Fruit fly (Drosophila melanogaster) whole organism, embryonic: Measurements from ENCODE around the gene EMC6.

Source experiments
- BEAF-32 ChIP-seq: fragments of 200-800 bp; sonication (Bioruptor generic); optimal IDR thresholded peaks from 3 replicates; lab custom pipeline; 2017; ENCODE audit warnings: missing biosample characterization, missing genetic modification characterization, mild to moderate bottlenecking, moderate library complexity, missing genetic modification reagents
- Bteb2 ChIP-seq: fragments of 200-800 bp; sonication (Bioruptor generic); optimal IDR thresholded peaks from 2 replicates; lab custom pipeline; 2016; ENCODE audit warnings: missing biosample characterization, missing genetic modification characterization
- CG11456 ChIP-seq: fragments of 200-800 bp; sonication (Bioruptor generic); IDR thresholded peaks from 3 replicates; pipeline ENCODE4 v1.3.6; 2022; ENCODE audit warnings: missing biosample characterization, missing genetic modification characterization
- CG11695 ChIP-seq: fragments of 200-800 bp; sonication (Bioruptor generic); IDR thresholded peaks from 3 replicates; pipeline ENCODE4 v1.3.6; 2022; ENCODE audit warnings: missing biosample characterization, missing genetic modification characterization
- CG12299 ChIP-seq: fragments of 200-800 bp; sonication (Bioruptor generic); optimal IDR thresholded peaks from 2 replicates; lab custom pipeline; 2018; ENCODE audit warnings: missing biosample characterization, mild to moderate bottlenecking, missing genetic modification characterization
- CG17359 ChIP-seq: fragments of 200-800 bp; sonication (Bioruptor generic); optimal IDR thresholded peaks from 3 replicates; lab custom pipeline; 2018; ENCODE audit warnings: missing biosample characterization, mild to moderate bottlenecking, missing genetic modification characterization, moderate library complexity
- CG1832 ChIP-seq: fragments of 200-800 bp; sonication (Bioruptor generic); optimal IDR thresholded peaks from 2 replicates; lab custom pipeline; 2017; ENCODE audit warnings: missing biosample characterization, mild to moderate bottlenecking, missing genetic modification characterization, inconsistent platforms
- CG2116 ChIP-seq: fragments of 200-800 bp; sonication (Bioruptor generic); optimal IDR thresholded peaks from 3 replicates; lab custom pipeline; 2018; ENCODE audit warnings: missing biosample characterization, mild to moderate bottlenecking, missing genetic modification characterization
- CG6683 ChIP-seq: fragments of 200-800 bp; sonication (Bioruptor generic); optimal IDR thresholded peaks from 2 replicates; lab custom pipeline; 2017; ENCODE audit warnings: missing biosample characterization, mild to moderate bottlenecking, missing genetic modification characterization, missing genetic modification reagents
- CG7786 ChIP-seq: fragments of 200-800 bp; sonication (Bioruptor generic); optimal IDR thresholded peaks from 2 replicates; lab custom pipeline; 2016; ENCODE audit warnings: missing biosample characterization, missing genetic modification characterization
- CG8944 ChIP-seq: fragments of 200-800 bp; sonication (Bioruptor generic); optimal IDR thresholded peaks from 3 replicates; lab custom pipeline; 2016; ENCODE audit warnings: missing biosample characterization, missing genetic modification characterization
- CHES-1-like ChIP-seq: fragments of 200-800 bp; sonication (Bioruptor generic); optimal IDR thresholded peaks from 2 replicates; lab custom pipeline; 2016; ENCODE audit warnings: missing biosample characterization, missing genetic modification characterization
- Camta ChIP-seq: fragments of 200-800 bp; sonication (Bioruptor generic); optimal IDR thresholded peaks from 2 replicates; lab custom pipeline; 2016; ENCODE audit warnings: missing biosample characterization, missing genetic modification characterization
- Drgx ChIP-seq: fragments of 200-800 bp; sonication (Bioruptor generic); IDR thresholded peaks from 2 replicates; pipeline ENCODE4 v1.3.6; 2022; ENCODE audit warnings: missing biosample characterization, missing genetic modification characterization
- E2f2 ChIP-seq: fragments of 200-800 bp; sonication (Bioruptor generic); IDR thresholded peaks from 2 replicates; pipeline ENCODE4 v1.3.6; 2022; ENCODE audit warnings: missing biosample characterization, missing genetic modification characterization
- Elba2 ChIP-seq: fragments of 200-800 bp; sonication (Bioruptor generic); optimal IDR thresholded peaks from 3 replicates; lab custom pipeline; 2016; ENCODE audit warnings: missing biosample characterization, missing genetic modification characterization
- Ets65A ChIP-seq: fragments of 200-800 bp; sonication (Bioruptor generic); peaks from one replicate; lab custom pipeline; 2016; ENCODE audit warnings: missing biosample characterization, missing genetic modification characterization
- HLHmδ ChIP-seq: fragments of 200-800 bp; sonication (Bioruptor generic); optimal IDR thresholded peaks from 2 replicates; lab custom pipeline; 2018; ENCODE audit warnings: missing biosample characterization, mild to moderate bottlenecking, missing genetic modification characterization, moderate library complexity
- MESR4 ChIP-seq: fragments of 200-800 bp; sonication (Bioruptor generic); optimal IDR thresholded peaks from 2 replicates; lab custom pipeline; 2018; ENCODE audit warnings: missing biosample characterization, mild to moderate bottlenecking, missing genetic modification characterization, moderate library complexity
- NC2α ChIP-seq: fragments of 200-800 bp; sonication (Bioruptor generic); optimal IDR thresholded peaks from 2 replicates; lab custom pipeline; 2016; ENCODE audit warnings: missing biosample characterization, missing genetic modification characterization
- Pdp1 ChIP-seq, 2 experiments: fragments of 200-800 bp; sonication (Bioruptor generic); optimal IDR thresholded peaks; 3 replicates each; lab custom pipeline; 2016; ENCODE audit warnings: missing biosample characterization in 2 of 2, missing genetic modification characterization in 2 of 2, mild to moderate bottlenecking in 1 of 2, moderate library complexity in 1 of 2
- al ChIP-seq: fragments of 200-800 bp; sonication (Bioruptor generic); IDR thresholded peaks from 2 replicates; pipeline ENCODE4 v1.3.6; 2022; ENCODE audit warnings: missing biosample characterization, missing genetic modification characterization
- ap ChIP-seq: fragments of 200-800 bp; sonication (Bioruptor generic); IDR thresholded peaks from 2 replicates; pipeline ENCODE4 v1.3.6; 2022; ENCODE audit warnings: missing biosample characterization, missing genetic modification characterization
- az2 ChIP-seq: fragments of 200-800 bp; sonication (Bioruptor generic); optimal IDR thresholded peaks from 3 replicates; lab custom pipeline; 2016; ENCODE audit warnings: missing biosample characterization, missing genetic modification characterization
- br ChIP-seq: fragments of >200 bp; optimal IDR thresholded peaks from 2 replicates; lab custom pipeline; 2017
- cas ChIP-seq: fragments of 200-800 bp; sonication (Bioruptor generic); IDR thresholded peaks from 2 replicates; pipeline ENCODE4 v1.3.6; 2022; ENCODE audit warnings: missing biosample characterization, missing genetic modification characterization
- chm ChIP-seq: fragments of 200-800 bp; sonication (Bioruptor generic); IDR thresholded peaks from 2 replicates; pipeline ENCODE4 v1.3.6; 2022; ENCODE audit warnings: missing biosample characterization, missing genetic modification characterization
- croc ChIP-seq: fragments of 200-800 bp; sonication (Bioruptor generic); conservative IDR thresholded peaks from 3 replicates; pipeline ENCODE4 v1.3.6; 2022; ENCODE audit warnings: missing biosample characterization, missing genetic modification characterization
- dimm ChIP-seq: fragments of 200-800 bp; sonication (Bioruptor generic); IDR thresholded peaks from 2 replicates; pipeline ENCODE4 v1.3.6; 2022; ENCODE audit warnings: missing biosample characterization, missing genetic modification characterization
- eve ChIP-seq, 2 experiments: fragments of >200 bp; optimal IDR thresholded peaks; 2 replicates each; lab custom pipeline; 2017; ENCODE audit warnings: missing biosample characterization in 2 of 2, missing genetic modification characterization in 2 of 2
- ewg ChIP-seq: fragments of 200-800 bp; sonication (Bioruptor generic); optimal IDR thresholded peaks from 3 replicates; lab custom pipeline; 2017; ENCODE audit warnings: mild to moderate bottlenecking, missing biosample characterization, missing genetic modification reagents, missing genetic modification characterization
- gcm2 ChIP-seq: fragments of 200-800 bp; sonication (Bioruptor generic); optimal IDR thresholded peaks from 2 replicates; lab custom pipeline; 2016; ENCODE audit warnings: missing biosample characterization, missing genetic modification characterization
- gfzf ChIP-seq: fragments of 200-800 bp; sonication (Bioruptor generic); optimal IDR thresholded peaks from 2 replicates; lab custom pipeline; 2016; ENCODE audit warnings: missing biosample characterization, mild to moderate bottlenecking, missing genetic modification characterization, moderate library complexity
- inv ChIP-seq: fragments of 200-800 bp; sonication (Bioruptor generic); IDR thresholded peaks from 2 replicates; pipeline ENCODE4 v1.3.6; 2022; ENCODE audit warnings: missing biosample characterization, missing genetic modification characterization; ENCODE audit not compliant: partially characterized antibody
- kni ChIP-seq: fragments of 200-800 bp; sonication (Bioruptor generic); optimal IDR thresholded peaks from 3 replicates; lab custom pipeline; 2017; ENCODE audit warnings: mild to moderate bottlenecking, missing biosample characterization, missing genetic modification reagents, missing genetic modification characterization
- onecut ChIP-seq: fragments of 200-800 bp; sonication (Bioruptor generic); IDR thresholded peaks from 2 replicates; pipeline ENCODE4 v1.3.6; 2022; ENCODE audit warnings: missing biosample characterization, missing genetic modification characterization
- otp ChIP-seq: fragments of 200-800 bp; sonication (Bioruptor generic); IDR thresholded peaks from 3 replicates; pipeline ENCODE4, ENCODE4 v1.3.6; 2022; ENCODE audit warnings: missing biosample characterization, missing genetic modification characterization
- pan ChIP-seq, 4 experiments: fragments of >200 bp in 3 of 4; fragments of 200-800 bp in 1 of 4; sonication (Bioruptor generic) in 1 of 4; optimal IDR thresholded peaks in 3 of 4; IDR thresholded peaks in 1 of 4; 2 replicates each; pipeline versions ENCODE4 v1.3.6 to Lab custom; 2017 to 2022; ENCODE audit warnings: missing biosample characterization in 2 of 4, missing genetic modification characterization in 2 of 4, mixed read lengths in 1 of 4
- pb ChIP-seq: fragments of 200-800 bp; sonication (Bioruptor generic); optimal IDR thresholded peaks from 3 replicates; lab custom pipeline; 2016; ENCODE audit warnings: missing biosample characterization, missing genetic modification characterization
- repo ChIP-seq: fragments of 200-800 bp; sonication (Bioruptor generic); optimal IDR thresholded peaks from 2 replicates; lab custom pipeline; 2016; ENCODE audit warnings: missing biosample characterization, missing genetic modification characterization
- seq ChIP-seq: fragments of 200-800 bp; sonication (Bioruptor generic); IDR thresholded peaks from 2 replicates; pipeline ENCODE4 v1.3.6; 2022; ENCODE audit warnings: missing biosample characterization, missing genetic modification characterization
- sob ChIP-seq: fragments of 200-800 bp; sonication (Bioruptor generic); IDR thresholded peaks from 2 replicates; pipeline ENCODE4 v1.3.6; 2022; ENCODE audit warnings: missing biosample characterization, missing genetic modification characterization
- trh ChIP-seq: fragments of 200-800 bp; sonication (Bioruptor generic); optimal IDR thresholded peaks from 2 replicates; lab custom pipeline; 2016; ENCODE audit warnings: missing biosample characterization, missing genetic modification characterization
- unc-4 ChIP-seq: fragments of 200-800 bp; sonication (Bioruptor generic); IDR thresholded peaks from 2 replicates; pipeline ENCODE4 v1.3.6; 2022; ENCODE audit warnings: missing biosample characterization, missing genetic modification characterization; ENCODE audit not compliant: partially characterized antibody
- z ChIP-seq: fragments of 200-800 bp; sonication (Bioruptor generic); IDR thresholded peaks from 3 replicates; pipeline ENCODE4 v1.3.6; 2022; ENCODE audit warnings: missing biosample characterization, missing genetic modification characterization

The EMC6 gene

dm6 chr3R:25033142-25033586 is 8.3 kb upstream of the EMC6 start, which contains the start of gene Smg6 (continued):
- no peak for TF ChIP-seq pb (GFP tag; lab: Kevin White, UChicago)
- no peak for TF ChIP-seq Bteb2 (GFP tag; lab: Kevin White, UChicago)
- TF ChIP-seq sob (GFP tag; lab: Robert Waterston, UW) = no peak
- 0 out of 2 replicates have a peak, but pooled peaks have one; percentile 10 for TF ChIP-seq chm (GFP tag; lab: Robert Waterston, UW)
- no peak for TF ChIP-seq Ets65A (GFP tag; lab: Kevin White, UChicago)
- no peak for TF ChIP-seq CG8944 (GFP tag; lab: Kevin White, UChicago)
- no peak for TF ChIP-seq eve (GFP tag; optimal IDR thresholded peaks at IDR 0.05; lab: Kevin White, UChicago)
- TF ChIP-seq gfzf (GFP tag; lab: Kevin White, UChicago) = peak; percentile 95
- no peak for TF ChIP-seq CG1832 (GFP tag; lab: Kevin White, UChicago)
- TF ChIP-seq otp (GFP tag; lab: Robert Waterston, UW) = no peak
- no peak for TF ChIP-seq Drgx (GFP tag; lab: Robert Waterston, UW)
- no peak for TF ChIP-seq seq (GFP tag; lab: Robert Waterston, UW)
- no peak for TF ChIP-seq CG17359 (tag; lab: Kevin White, UChicago)
- TF ChIP-seq Pdp1 (GFP tag; optimal IDR thresholded peaks at IDR 0.05; lab: Kevin White, UChicago) = no peak
- no peak for TF ChIP-seq CG7786 (GFP tag; lab: Kevin White, UChicago)
- no peak for TF ChIP-seq dimm
- 0 out of 2 replicates have a peak, but pooled peaks have one; percentile 20 for TF ChIP-seq unc-4 (GFP tag; lab: Robert Waterston, UW)
- TF ChIP-seq HLHmδ = no peak
- TF ChIP-seq CHES-1-like (GFP tag; lab: Kevin White, UChicago) = peak; percentile 57
- TF ChIP-seq MESR4 = peak; percentile 99
- TF ChIP-seq trh = no peak
- TF ChIP-seq az2 (GFP tag; lab: Kevin White, UChicago) = no peak
- TF ChIP-seq CG2116 (GFP tag; lab: Kevin White, UChicago) = peak; percentile 56
- no peak for TF ChIP-seq CG6683
- no peak for TF ChIP-seq ap (GFP tag; lab: Robert Waterston, UW)
- peak; percentile 39 for TF ChIP-seq BEAF-32
- TF ChIP-seq Camta (GFP tag; lab: Kevin White, UChicago) = no peak
- no peak for TF ChIP-seq br (lab: Kevin White, UChicago)
- TF ChIP-seq CG11456 (GFP tag; lab: Robert Waterston, UW) = no peak
- no peak for TF ChIP-seq onecut
- TF ChIP-seq repo (GFP tag; lab: Kevin White, UChicago) = no peak
- peak; percentile 96 for TF ChIP-seq E2f2 (GFP tag; lab: Robert Waterston, UW)
- no peak for TF ChIP-seq CG12299 (tag; lab: Kevin White, UChicago)
- TF ChIP-seq gcm2 (GFP tag; lab: Kevin White, UChicago) = no peak
- no peak for TF ChIP-seq al (GFP tag; lab: Robert Waterston, UW)
- no peak for TF ChIP-seq kni (GFP tag; lab: Kevin White, UChicago)

- TF ChIP-seq z (GFP tag; lab: Robert Waterston, UW) (0 out of 3 replicates have a peak, but pooled peaks have one; percentile 21), cas (GFP tag; lab: Robert Waterston, UW) (no peak), pan (optimal IDR thresholded peaks at IDR 0.05; lab: Kevin White, UChicago) (no peak), pan (GFP tag; optimal IDR thresholded peaks at IDR 0.05 in 1 of 2, IDR thresholded peaks at IDR 0.05 in 1 of 2) (peak in 1 of 2 experiments; percentile 20), al (GFP tag; lab: Robert Waterston, UW) (no peak), Ets65A (GFP tag; lab: Kevin White, UChicago) (peak; percentile 50), ewg (GFP tag; lab: Kevin White, UChicago) (peak; percentile 93), inv (GFP tag; lab: Robert Waterston, UW) (no peak), Elba2 (no peak), croc (no peak), CG11695 (GFP tag; lab: Robert Waterston, UW) (0 out of 3 replicates have a peak, but pooled peaks have one; percentile 16), NC2α (no peak)
Observed at dm6 chr3R:25032686-25033085, 7.9 kb upstream of the EMC6 start.
